Fruit fly (Drosophila melanogaster): ENCODE data around the gene CG12320.

Gene CG12320

DNA sequence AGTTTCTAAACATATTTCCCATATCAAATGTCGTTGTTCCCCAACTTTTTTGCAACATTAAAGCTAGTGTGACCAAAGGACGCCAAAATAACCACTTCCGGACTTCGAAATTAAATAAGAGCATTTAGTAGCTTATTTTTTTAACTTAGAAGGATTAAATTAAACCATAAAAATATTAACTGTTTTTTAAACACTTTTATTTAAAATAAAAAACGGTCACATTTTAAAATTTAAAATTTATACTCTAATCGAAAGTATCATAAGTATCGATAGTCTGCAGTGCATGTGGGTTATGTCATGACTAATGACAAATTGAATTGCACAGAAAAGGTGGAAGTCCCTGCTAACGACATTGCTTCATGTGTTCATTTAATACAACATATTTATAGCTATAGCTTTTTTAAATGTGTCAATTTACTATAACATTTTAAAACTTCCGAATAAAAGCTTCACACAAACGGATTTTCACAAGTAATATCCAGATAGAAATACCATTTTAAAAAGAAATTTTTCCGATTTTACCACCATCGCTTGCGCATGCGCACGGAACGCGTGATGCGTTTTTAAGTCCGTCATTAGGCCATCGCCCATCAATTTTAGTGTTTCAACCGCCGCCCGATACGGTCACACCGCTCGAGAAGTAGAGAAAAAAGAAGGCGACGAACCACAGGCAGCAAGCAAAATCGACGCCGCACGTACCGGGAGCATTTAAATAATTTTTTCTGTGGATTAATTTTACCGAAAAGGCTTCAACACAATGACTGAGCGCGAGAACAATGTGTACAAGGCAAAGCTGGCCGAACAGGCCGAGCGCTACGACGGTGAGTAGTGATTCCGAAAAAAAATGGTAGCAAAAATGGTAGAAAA, 10.2 kb downstream of the CG12320 start, which contains the start of the genes CG7156 and 14-3-3epsilon:
TSS of gene CG7156 (minus strand) at position 71 of the 867 bp plus-strand sequence.
TSS of gene 14-3-3epsilon (plus strand) at position 443 of the 867 bp plus-strand sequence.
- TF ChIP-seq pan (optimal IDR thresholded peaks at IDR 0.05) (no peak), Dll (optimal IDR thresholded peaks at IDR 0.05) (no peak), psq (optimal IDR thresholded peaks at IDR 0.05) (no peak), CG8478 (optimal IDR thresholded peaks at IDR 0.05) (no peak), usp (GFP tag; optimal IDR thresholded peaks at IDR 0.05) (no peak), EcR (GFP tag; optimal IDR thresholded peaks at IDR 0.05) (no peak)

DNA sequence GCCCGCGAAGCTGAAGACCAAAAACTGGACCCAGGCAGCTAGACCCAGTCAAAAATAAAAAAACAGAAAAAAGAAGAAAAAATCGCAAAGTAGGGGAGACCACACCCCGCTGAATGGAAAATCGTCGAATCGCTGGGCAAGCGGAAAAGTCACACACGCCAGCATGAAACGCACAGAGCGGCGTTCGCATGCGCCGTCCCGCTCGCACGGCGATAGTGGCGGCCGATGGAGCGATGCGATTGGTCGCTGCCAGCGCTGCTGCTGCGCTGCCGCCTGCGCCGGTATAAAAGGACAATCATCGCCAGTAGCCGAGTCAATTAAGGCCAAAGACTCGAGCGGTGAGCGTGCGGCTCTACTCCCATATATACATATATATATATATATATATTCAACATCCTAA, 16.7 kb downstream of the CG12320 start, which contains the start of gene repo:
TSS of gene repo (plus strand) at position 314 of the 400 bp plus-strand sequence.
- no peak for TF ChIP-seq CG8478 (optimal IDR thresholded peaks at IDR 0.05)

DNA sequence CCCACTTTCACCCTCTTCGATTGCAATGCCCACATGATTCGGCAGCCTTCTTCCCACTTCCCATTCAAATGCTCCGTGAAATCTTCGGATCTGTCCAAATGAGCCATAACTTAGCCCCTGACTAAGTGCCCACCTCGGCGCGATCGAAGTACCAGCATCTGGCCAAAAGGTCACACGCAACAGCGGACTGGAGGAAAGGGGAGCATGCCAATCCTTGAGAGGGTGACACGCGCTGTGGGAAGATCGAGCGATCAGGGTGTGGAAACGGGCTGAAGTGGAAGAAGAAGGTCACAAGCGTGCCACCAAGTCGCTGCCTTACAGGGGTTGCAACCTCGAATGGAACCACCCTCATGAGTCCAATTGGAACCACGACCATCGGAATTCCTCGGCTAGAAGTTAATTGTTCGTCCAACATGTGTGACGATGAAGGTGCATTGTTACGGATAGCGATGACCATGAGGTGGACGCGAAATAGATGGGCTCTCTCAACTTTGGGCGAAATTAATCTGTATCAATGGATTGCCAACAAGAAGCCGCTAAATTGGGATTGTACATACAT, 17.8 kb downstream of the CG12320 start:
- TF ChIP-seq usp (GFP tag; optimal IDR thresholded peaks at IDR 0.05), result no peak
- TF ChIP-seq Dll (optimal IDR thresholded peaks at IDR 0.05), result no peak
- no peak for TF ChIP-seq EcR (GFP tag; optimal IDR thresholded peaks at IDR 0.05)

DNA sequence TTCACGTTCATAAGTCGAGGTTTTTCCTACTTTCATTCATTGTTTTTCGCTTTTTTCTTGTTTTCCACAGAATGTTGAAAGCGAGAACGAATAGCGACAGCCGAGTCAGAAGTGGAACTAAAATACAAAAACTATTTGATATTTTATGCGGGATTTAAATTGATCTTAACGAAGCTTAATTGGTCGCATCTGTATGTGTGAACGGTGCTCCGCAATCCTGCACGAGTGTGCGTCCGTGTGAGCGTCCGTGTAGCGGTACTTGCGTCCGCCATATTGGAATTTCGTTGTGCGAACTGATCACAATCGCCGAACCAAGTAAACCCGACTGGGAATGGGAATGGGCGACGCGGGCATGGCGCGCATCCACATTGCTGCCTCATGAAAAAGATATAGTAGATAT, 20.3 kb downstream of the CG12320 start:
- TF ChIP-seq psq (optimal IDR thresholded peaks at IDR 0.05), result no peak
- no peak for TF ChIP-seq pan (optimal IDR thresholded peaks at IDR 0.05)
- no peak for TF ChIP-seq usp (GFP tag; optimal IDR thresholded peaks at IDR 0.05)
- TF ChIP-seq CG8478 (optimal IDR thresholded peaks at IDR 0.05), result no peak
- TF ChIP-seq EcR (GFP tag; optimal IDR thresholded peaks at IDR 0.05), result no peak

DNA sequence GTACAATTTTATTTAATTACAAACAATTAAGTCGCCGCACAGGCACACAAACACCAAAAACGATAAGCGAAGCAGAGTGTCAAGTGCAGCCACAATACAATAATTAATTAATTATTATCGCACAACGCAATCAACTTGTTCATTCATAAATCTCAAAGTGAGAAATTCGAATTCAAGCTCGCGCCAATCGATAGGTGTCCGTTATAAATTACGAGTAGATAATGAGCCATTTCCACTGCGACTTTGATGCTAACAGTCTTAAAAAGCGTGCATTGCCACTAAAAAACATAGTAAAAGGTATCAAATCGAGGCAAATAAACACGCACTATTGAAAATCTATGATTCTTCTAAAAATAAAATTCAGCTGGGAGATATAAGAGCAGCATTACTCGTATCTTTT, 22.3 kb downstream of the CG12320 start:
- TF ChIP-seq pan (optimal IDR thresholded peaks at IDR 0.05) (no peak), psq (optimal IDR thresholded peaks at IDR 0.05) (no peak), Dll (optimal IDR thresholded peaks at IDR 0.05) (no peak), usp (GFP tag; optimal IDR thresholded peaks at IDR 0.05) (no peak), CG8478 (optimal IDR thresholded peaks at IDR 0.05) (no peak), EcR (GFP tag; optimal IDR thresholded peaks at IDR 0.05) (no peak)

DNA sequence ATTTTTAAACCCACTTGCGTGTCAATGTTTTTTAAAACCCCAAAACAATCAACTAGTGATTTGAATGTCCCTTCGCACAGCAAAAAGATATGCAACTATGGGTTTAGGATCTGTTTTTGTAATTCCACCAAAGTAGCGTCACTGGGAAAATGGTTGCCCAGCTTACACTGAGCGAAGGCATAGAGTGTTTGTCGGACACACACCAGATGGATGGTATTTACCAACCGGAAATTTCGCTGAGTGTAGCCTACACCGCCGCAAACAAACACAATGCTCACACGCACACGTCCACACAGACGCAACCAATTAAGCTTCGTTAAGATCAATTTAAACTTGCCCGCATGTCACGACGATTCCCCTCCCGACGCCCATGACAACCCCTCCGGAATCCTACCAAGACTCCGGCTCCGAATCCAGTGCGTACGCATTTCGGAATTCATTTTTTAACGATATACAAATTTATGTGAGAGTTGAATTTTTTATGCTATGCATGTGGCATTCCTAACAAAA, 23.8 kb downstream of the CG12320 start:
- no peak for TF ChIP-seq EcR (GFP tag; optimal IDR thresholded peaks at IDR 0.05)
- no peak for TF ChIP-seq usp (GFP tag; optimal IDR thresholded peaks at IDR 0.05)
- no peak for TF ChIP-seq psq (optimal IDR thresholded peaks at IDR 0.05)
- no peak for TF ChIP-seq pan (optimal IDR thresholded peaks at IDR 0.05)
- no peak for TF ChIP-seq Dll (optimal IDR thresholded peaks at IDR 0.05)
- no peak for TF ChIP-seq CG8478 (optimal IDR thresholded peaks at IDR 0.05)

DNA sequence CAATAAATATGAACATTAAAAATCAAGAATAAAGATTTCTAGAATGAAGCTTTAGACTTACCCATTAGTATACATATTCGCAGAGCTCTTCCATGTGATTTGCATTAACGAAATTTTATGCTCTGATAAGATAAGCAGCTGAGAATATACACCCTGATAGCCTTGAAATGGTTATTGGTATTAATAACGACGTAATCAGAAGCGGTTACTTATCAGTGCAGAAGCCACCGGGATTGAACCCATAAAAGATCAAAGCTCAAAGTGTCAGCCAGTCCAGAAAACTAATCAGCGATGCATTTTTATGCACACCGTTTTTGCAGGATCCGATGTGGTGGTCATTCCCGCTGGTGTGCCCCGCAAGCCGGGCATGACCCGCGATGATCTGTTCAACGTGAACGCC, 25.1 kb downstream of the CG12320 start:
- no peak for TF ChIP-seq pan (optimal IDR thresholded peaks at IDR 0.05)
- no peak for TF ChIP-seq psq (optimal IDR thresholded peaks at IDR 0.05)
- TF ChIP-seq EcR (GFP tag; optimal IDR thresholded peaks at IDR 0.05), result no peak
- no peak for TF ChIP-seq CG8478 (optimal IDR thresholded peaks at IDR 0.05)
- no peak for TF ChIP-seq Dll (optimal IDR thresholded peaks at IDR 0.05)
- TF ChIP-seq usp (GFP tag; optimal IDR thresholded peaks at IDR 0.05), result no peak

DNA sequence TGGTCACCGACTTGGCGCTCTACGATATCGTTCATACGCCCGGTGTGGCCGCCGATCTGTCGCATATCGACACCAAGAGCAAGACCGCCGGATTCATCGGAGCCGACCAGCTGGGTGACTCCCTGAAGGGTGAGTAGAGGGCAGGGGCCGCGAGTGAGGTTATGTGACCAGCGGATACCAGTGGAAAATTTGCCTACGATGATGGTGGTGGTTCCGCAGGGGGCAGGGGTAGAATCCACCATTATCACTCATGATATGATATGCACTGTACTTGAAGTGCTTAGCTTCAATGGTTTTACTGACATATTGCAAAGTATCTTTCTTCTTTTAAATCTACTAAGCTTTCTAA, 25.8 kb downstream of the CG12320 start:
- TF ChIP-seq Dll (optimal IDR thresholded peaks at IDR 0.05), result no peak
- TF ChIP-seq pan (optimal IDR thresholded peaks at IDR 0.05), result no peak
- no peak for TF ChIP-seq psq (optimal IDR thresholded peaks at IDR 0.05)
- no peak for TF ChIP-seq usp (GFP tag; optimal IDR thresholded peaks at IDR 0.05)
- TF ChIP-seq EcR (GFP tag; optimal IDR thresholded peaks at IDR 0.05), result no peak
- TF ChIP-seq CG8478 (optimal IDR thresholded peaks at IDR 0.05), result no peak

DNA sequence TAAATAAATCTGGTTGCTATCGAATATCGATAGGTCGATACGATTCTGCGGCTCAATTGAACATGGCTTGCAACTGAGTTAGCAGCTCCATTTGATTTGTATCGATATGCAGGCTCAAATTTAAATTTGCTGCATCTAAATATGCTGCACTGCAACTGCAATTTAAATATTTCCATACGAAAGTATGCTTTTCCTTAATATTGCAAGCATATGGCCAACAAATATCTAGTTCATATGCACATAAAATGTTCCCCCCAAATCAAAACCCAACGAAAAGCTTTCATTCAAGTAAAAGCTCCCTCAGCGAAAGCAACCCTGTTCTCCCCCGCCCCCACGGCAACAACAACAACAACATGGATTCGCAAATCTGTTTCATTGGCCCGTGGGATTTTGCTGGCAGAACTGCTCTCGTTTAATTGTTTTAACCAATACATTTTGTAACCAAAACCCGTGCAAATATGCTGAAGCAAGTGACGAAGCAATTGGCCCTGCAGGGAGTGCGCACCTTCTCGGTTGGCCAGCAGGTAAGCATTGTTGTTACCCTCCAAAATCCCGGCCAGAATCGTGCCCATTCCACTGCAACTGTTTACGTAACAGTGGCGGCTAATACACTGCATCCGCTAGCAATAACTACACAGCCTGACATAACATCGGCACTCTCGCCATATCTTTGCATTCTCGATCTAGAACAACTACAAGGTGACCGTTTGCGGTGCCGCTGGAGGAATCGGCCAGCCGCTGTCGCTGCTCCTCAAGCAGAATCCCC, 26.3 kb downstream of the CG12320 start, which contains the start of the genes CG7168 and Mdh2:
TSS of gene CG7168 (minus strand) at position 40 of the 766 bp plus-strand sequence.
TSS of gene Mdh2 (plus strand) at position 354 of the 766 bp plus-strand sequence.
- TF ChIP-seq psq (optimal IDR thresholded peaks at IDR 0.05), result no peak
- TF ChIP-seq pan (optimal IDR thresholded peaks at IDR 0.05), result no peak
- no peak for TF ChIP-seq EcR (GFP tag; optimal IDR thresholded peaks at IDR 0.05)
- no peak for TF ChIP-seq Dll (optimal IDR thresholded peaks at IDR 0.05)
- TF ChIP-seq CG8478 (optimal IDR thresholded peaks at IDR 0.05), result no peak
- no peak for TF ChIP-seq usp (GFP tag; optimal IDR thresholded peaks at IDR 0.05)

DNA sequence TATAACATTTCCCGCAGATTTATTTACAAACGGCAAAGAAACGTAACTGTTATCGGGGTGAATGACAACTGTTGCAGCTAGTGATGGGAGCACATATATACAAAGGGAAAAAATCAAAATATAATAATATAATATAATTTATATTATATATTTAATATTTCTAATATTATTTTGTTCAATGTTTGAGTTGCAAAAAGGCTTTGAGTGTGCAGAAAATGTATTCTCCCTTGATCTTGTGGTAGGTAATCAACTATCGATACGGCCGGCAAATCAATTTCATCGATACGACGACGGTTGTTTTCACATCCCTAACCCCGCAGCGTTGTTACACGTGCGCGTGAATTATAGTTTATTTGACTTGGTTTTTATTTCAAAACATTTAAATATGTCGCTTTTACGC, 29.1 kb downstream of the CG12320 start, which contains the start of the genes mTerf5 and Non3:
TSS of gene mTerf5 (minus strand) at position 249 of the 400 bp plus-strand sequence.
TSS of gene Non3 (plus strand) at position 289 of the 400 bp plus-strand sequence.
- TF ChIP-seq Dll (optimal IDR thresholded peaks at IDR 0.05), result no peak
- TF ChIP-seq CG8478 (optimal IDR thresholded peaks at IDR 0.05), result no peak
- TF ChIP-seq EcR (GFP tag; optimal IDR thresholded peaks at IDR 0.05), result no peak
- no peak for TF ChIP-seq usp (GFP tag; optimal IDR thresholded peaks at IDR 0.05)
- no peak for TF ChIP-seq psq (optimal IDR thresholded peaks at IDR 0.05)
- no peak for TF ChIP-seq pan (optimal IDR thresholded peaks at IDR 0.05)

DNA sequence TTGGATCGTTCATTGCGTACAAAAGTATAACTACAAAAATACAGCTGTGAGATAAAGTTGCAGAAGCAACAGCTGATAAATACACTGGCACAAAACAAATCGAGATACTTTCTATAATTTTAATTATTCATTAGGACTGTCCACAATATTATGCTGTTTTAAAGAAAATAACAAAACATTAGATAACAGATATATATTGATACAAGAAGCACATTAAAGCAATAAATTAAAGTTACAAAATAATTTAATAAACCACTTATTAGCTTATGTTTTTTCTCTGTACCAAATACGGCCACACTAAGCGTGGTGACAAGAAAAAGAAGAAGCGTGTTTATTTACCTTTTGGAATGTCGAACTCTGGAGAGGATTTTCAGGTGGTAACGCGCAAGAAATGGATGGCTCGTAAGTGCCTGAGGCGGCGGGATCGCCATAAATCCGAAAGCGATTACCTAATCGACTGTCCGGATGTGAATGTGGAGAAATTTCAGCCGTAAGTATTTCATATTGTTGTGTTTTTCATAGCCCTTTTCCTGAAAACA, 32.3 kb downstream of the CG12320 start, which contains the start of the genes CG7988 and CG7183:
TSS of gene CG7988 (plus strand) at position 316 of the 539 bp plus-strand sequence.
TSS of gene CG7183 (minus strand) at position 489 of the 539 bp plus-strand sequence.
- TF ChIP-seq CG8478 (optimal IDR thresholded peaks at IDR 0.05) (no peak), psq (optimal IDR thresholded peaks at IDR 0.05) (no peak), usp (GFP tag; optimal IDR thresholded peaks at IDR 0.05) (no peak), pan (optimal IDR thresholded peaks at IDR 0.05) (no peak), Dll (optimal IDR thresholded peaks at IDR 0.05) (no peak), EcR (GFP tag; optimal IDR thresholded peaks at IDR 0.05) (no peak)
